Fruit fly (Drosophila melanogaster): ENCODE measurements around the gene Polr3I.

- TF ChIP-seq CG8478 (optimal IDR thresholded peaks at IDR 0.05) (no peak), CTCF (optimal IDR thresholded peaks at IDR 0.05) (no peak)
Measured at dm6 chrX:16906065-16906464, 21.7 kb downstream of the Polr3I start.
